Worm (Caenorhabditis elegans) whole organism, young adult: ENCODE data around the gene nsph-1.1.

Experiments used
- B0019.2 ChIP-seq: fragments of 200-800 bp; sonication (Bioruptor generic); conservative IDR thresholded peaks from 2 replicates; pipeline ENCODE4 v1.3.6; 2022; ENCODE audit warnings: missing genetic modification reagents, missing genetic modification characterization, missing compliant biosample characterization
- B0035.1 ChIP-seq: sonication (generic microtip); optimal IDR thresholded peaks from 2 replicates; lab custom pipeline; 2016; ENCODE audit warnings: missing genetic modification characterization, mild to moderate bottlenecking, missing compliant biosample characterization, missing genotype, missing genetic modification reagents
- F52B5.7 ChIP-seq: sonication (generic microtip); optimal IDR thresholded peaks from 2 replicates; lab custom pipeline; 2016; ENCODE audit warnings: mild to moderate bottlenecking, missing genetic modification characterization, missing compliant biosample characterization
- F57A8.1 ChIP-seq: fragments of 200-800 bp; sonication (Bioruptor generic); optimal IDR thresholded peaks from 2 replicates; lab custom pipeline; 2018; ENCODE audit warnings: mild to moderate bottlenecking, missing genetic modification characterization, moderate library complexity, missing compliant biosample characterization
- F57C9.4 ChIP-seq: sonication (generic microtip); optimal IDR thresholded peaks from 2 replicates; lab custom pipeline; 2017; ENCODE audit warnings: mild to moderate bottlenecking, missing genetic modification characterization, missing compliant biosample characterization
- Y79H2A.3 ChIP-seq: fragments of 200-800 bp; sonication (Bioruptor generic); conservative IDR thresholded peaks from 2 replicates; pipeline ENCODE4 v1.3.6; 2022; ENCODE audit warnings: missing genetic modification reagents, missing genetic modification characterization, missing compliant biosample characterization
- ZK185.1 ChIP-seq: sonication (generic microtip); optimal IDR thresholded peaks from 2 replicates; lab custom pipeline; 2016; ENCODE audit warnings: mild to moderate bottlenecking, missing genetic modification characterization, missing compliant biosample characterization; ENCODE audit not compliant: poor library complexity, severe bottlenecking
- akir-1 ChIP-seq: fragments of 200-800 bp; sonication (Bioruptor generic); optimal IDR thresholded peaks from 2 replicates; lab custom pipeline; 2018; ENCODE audit warnings: mild to moderate bottlenecking, missing genetic modification characterization, moderate library complexity, missing compliant biosample characterization
- ama-1 ChIP-seq, 3 experiments: fragments of 150-350 bp in 1 of 3; sonication (generic microtip) in 2 of 3; optimal IDR thresholded peaks; 2 replicates each; lab custom pipeline; 2014 to 2018; ENCODE audit warnings: missing biosample characterization in 2 of 3, missing genetic modification characterization in 2 of 3, missing genetic modification reagents in 2 of 3
- aptf-2 ChIP-seq: fragments of 200-800 bp; sonication (Bioruptor generic); conservative IDR thresholded peaks from 2 replicates; pipeline ENCODE4 v1.3.6; 2022; ENCODE audit warnings: missing genetic modification reagents, missing genetic modification characterization, missing compliant biosample characterization
- attf-3 ChIP-seq: fragments of 200-800 bp; sonication (Bioruptor generic); conservative IDR thresholded peaks from 2 replicates; pipeline ENCODE4 v1.3.6; 2022; ENCODE audit warnings: missing genetic modification reagents, missing genetic modification characterization, missing compliant biosample characterization
- attf-5 ChIP-seq: fragments of 200-800 bp; sonication (Bioruptor generic); optimal IDR thresholded peaks from 2 replicates; lab custom pipeline; 2018; ENCODE audit warnings: mild to moderate bottlenecking, missing genetic modification characterization, missing compliant biosample characterization
- cebp-1 ChIP-seq, 2 experiments: fragments of 200-800 bp in 1 of 2; sonication (Bioruptor generic) in 1 of 2; sonication (generic microtip) in 1 of 2; IDR thresholded peaks in 1 of 2; optimal IDR thresholded peaks in 1 of 2; 2 replicates each; pipeline versions ENCODE4 v1.3.6 to Lab custom; 2017 to 2022; ENCODE audit warnings: missing compliant biosample characterization in 2 of 2, missing genetic modification characterization in 2 of 2, mild to moderate bottlenecking in 1 of 2, missing genetic modification reagents in 1 of 2, moderate library complexity in 1 of 2
- cebp-2 ChIP-seq: fragments of 200-800 bp; sonication (Bioruptor generic); IDR thresholded peaks from 2 replicates; pipeline ENCODE4 v1.3.6; 2022; ENCODE audit warnings: missing genetic modification characterization, missing compliant biosample characterization
- ceh-27 ChIP-seq: fragments of 200-800 bp; sonication (Bioruptor generic); optimal IDR thresholded peaks from 2 replicates; lab custom pipeline; 2018; ENCODE audit warnings: mild to moderate bottlenecking, missing genetic modification characterization, moderate library complexity, missing compliant biosample characterization
- ceh-40 ChIP-seq: fragments of 200-800 bp; sonication (Bioruptor generic); IDR thresholded peaks from 2 replicates; pipeline ENCODE4 v1.3.6; 2022; ENCODE audit warnings: missing genetic modification characterization, missing compliant biosample characterization
- ceh-58 ChIP-seq: fragments of 200-800 bp; sonication (Bioruptor generic); IDR thresholded peaks from 2 replicates; pipeline ENCODE4 v1.3.6; 2022; ENCODE audit warnings: missing genetic modification characterization, missing compliant biosample characterization
- ceh-79 ChIP-seq: sonication (generic microtip); optimal IDR thresholded peaks from 2 replicates; lab custom pipeline; 2017; ENCODE audit warnings: mild to moderate bottlenecking, missing genetic modification characterization, missing compliant biosample characterization
- die-1 ChIP-seq: sonication (generic microtip); optimal IDR thresholded peaks from 2 replicates; lab custom pipeline; 2016; ENCODE audit warnings: missing genotype, mild to moderate bottlenecking, missing genetic modification characterization, missing compliant biosample characterization
- dpl-1 ChIP-seq: fragments of 150-350 bp; optimal IDR thresholded peaks from 2 replicates; lab custom pipeline; 2014; ENCODE audit warnings: missing biosample characterization, missing genetic modification reagents, missing genetic modification characterization
- efl-1 ChIP-seq: fragments of 150-350 bp; optimal IDR thresholded peaks from 2 replicates; lab custom pipeline; 2014; ENCODE audit warnings: missing biosample characterization, missing genetic modification reagents, missing genetic modification characterization
- hlh-12 ChIP-seq: sonication (generic microtip); optimal IDR thresholded peaks from 2 replicates; lab custom pipeline; 2016; ENCODE audit warnings: missing genetic modification characterization, missing compliant biosample characterization
- hlh-26 ChIP-seq: fragments of 200-800 bp; sonication (Bioruptor generic); conservative IDR thresholded peaks from 2 replicates; pipeline ENCODE4 v1.3.6; 2022; ENCODE audit warnings: missing genetic modification reagents, missing genetic modification characterization, missing compliant biosample characterization
- let-526 ChIP-seq: fragments of 200-800 bp; sonication (Bioruptor generic); IDR thresholded peaks from 2 replicates; pipeline ENCODE4 v1.3.6; 2022; ENCODE audit warnings: missing genetic modification reagents, missing genetic modification characterization, missing compliant biosample characterization
- lin-40 ChIP-seq: sonication (generic microtip); optimal IDR thresholded peaks from 2 replicates; lab custom pipeline; 2016; ENCODE audit warnings: missing genetic modification characterization, mild to moderate bottlenecking, missing compliant biosample characterization, missing genotype, missing genetic modification reagents
- lir-1 ChIP-seq: fragments of 200-800 bp; sonication (Bioruptor generic); conservative IDR thresholded peaks from 2 replicates; pipeline ENCODE4 v1.3.6; 2022; ENCODE audit warnings: missing genetic modification reagents, missing genetic modification characterization, missing compliant biosample characterization
- madf-3 ChIP-seq: fragments of 200-800 bp; sonication (Bioruptor generic); IDR thresholded peaks from 2 replicates; pipeline ENCODE4 v1.3.6; 2022; ENCODE audit warnings: missing genetic modification reagents, missing genetic modification characterization, missing compliant biosample characterization
- madf-6 ChIP-seq: fragments of 200-800 bp; sonication (Bioruptor generic); IDR thresholded peaks from 2 replicates; pipeline ENCODE4 v1.3.6; 2022; ENCODE audit warnings: missing genetic modification reagents, missing genetic modification characterization, missing compliant biosample characterization
- mcd-1 ChIP-seq: fragments of 200-800 bp; sonication (Bioruptor generic); IDR thresholded peaks from 2 replicates; pipeline ENCODE4 v1.3.6; 2022; ENCODE audit warnings: missing genetic modification reagents, missing genetic modification characterization, missing compliant biosample characterization
- mel-28 ChIP-seq: sonication (generic microtip); optimal IDR thresholded peaks from 2 replicates; lab custom pipeline; 2016; ENCODE audit warnings: borderline replicate concordance, mild to moderate bottlenecking, missing genetic modification characterization, missing compliant biosample characterization
- mes-4 ChIP-seq: sonication (generic microtip); optimal IDR thresholded peaks from 2 replicates; lab custom pipeline; 2016; ENCODE audit warnings: missing genotype, missing genetic modification characterization, missing compliant biosample characterization
- nfya-2 ChIP-seq: fragments of 200-800 bp; sonication (Bioruptor generic); IDR thresholded peaks from 2 replicates; pipeline ENCODE4 v1.3.6; 2022; ENCODE audit warnings: missing genetic modification reagents, missing genetic modification characterization, missing compliant biosample characterization
- nfyb-1 ChIP-seq: fragments of 200-800 bp; sonication (Bioruptor generic); IDR thresholded peaks from 2 replicates; pipeline ENCODE4 v1.3.6; 2022; ENCODE audit warnings: missing genetic modification reagents, missing genetic modification characterization, missing compliant biosample characterization
- nhr-179 ChIP-seq: sonication (generic microtip); optimal IDR thresholded peaks from 2 replicates; lab custom pipeline; 2016; ENCODE audit warnings: mild to moderate bottlenecking, missing genetic modification characterization, missing compliant biosample characterization
- nhr-27 ChIP-seq: fragments of 200-800 bp; sonication (Bioruptor generic); optimal IDR thresholded peaks from 2 replicates; lab custom pipeline; 2018; ENCODE audit warnings: mild to moderate bottlenecking, missing genetic modification characterization, moderate library complexity, missing compliant biosample characterization
- pbrm-1 ChIP-seq: fragments of 200-800 bp; sonication (Bioruptor generic); IDR thresholded peaks from 2 replicates; pipeline ENCODE4 v1.3.6; 2022; ENCODE audit warnings: missing genetic modification reagents, missing genetic modification characterization, missing compliant biosample characterization
- sdz-38 ChIP-seq: sonication (generic microtip); optimal IDR thresholded peaks from 2 replicates; lab custom pipeline; 2016; ENCODE audit warnings: missing genotype, missing genetic modification characterization, missing compliant biosample characterization
- sea-2 ChIP-seq: fragments of 200-800 bp; sonication (Bioruptor generic); IDR thresholded peaks from 2 replicates; pipeline ENCODE4 v1.3.6; 2022; ENCODE audit warnings: missing genetic modification characterization, missing compliant biosample characterization
- snpc-3.4 ChIP-seq: sonication (generic microtip); optimal IDR thresholded peaks from 2 replicates; lab custom pipeline; 2017; ENCODE audit warnings: missing genetic modification characterization, mild to moderate bottlenecking, missing compliant biosample characterization, antibody characterized with exemption, moderate library complexity, missing genotype, missing genetic modification reagents
- snpc-4 ChIP-seq, 5 experiments: fragments of 150-350 bp in 1 of 5; sonication (generic microtip) in 4 of 5; optimal IDR thresholded peaks; 2 replicates each; lab custom pipeline; 2014 to 2018; ENCODE audit warnings: missing genetic modification characterization in 5 of 5, missing biosample characterization in 3 of 5, antibody characterized with exemption in 2 of 5, mild to moderate bottlenecking in 2 of 5, missing compliant biosample characterization in 2 of 5, missing genotype in 2 of 5, moderate library complexity in 2 of 5, missing genetic modification reagents in 1 of 5
- somi-1 ChIP-seq: fragments of 200-800 bp; sonication (Bioruptor generic); optimal IDR thresholded peaks from 2 replicates; lab custom pipeline; 2018; ENCODE audit warnings: mild to moderate bottlenecking, missing genetic modification characterization, missing compliant biosample characterization
- zfh-2 ChIP-seq: fragments of 200-800 bp; sonication (Bioruptor generic); conservative IDR thresholded peaks from 2 replicates; pipeline ENCODE4 v1.3.6; 2022; ENCODE audit warnings: missing genetic modification reagents, missing genetic modification characterization, missing compliant biosample characterization
- ztf-25 ChIP-seq: fragments of 200-800 bp; sonication (Bioruptor generic); IDR thresholded peaks from 2 replicates; pipeline ENCODE4 v1.3.6; 2022; ENCODE audit warnings: missing genetic modification reagents, missing genetic modification characterization, missing compliant biosample characterization
- ztf-6 ChIP-seq: fragments of 200-800 bp; sonication (Bioruptor generic); IDR thresholded peaks from 2 replicates; pipeline ENCODE4 v1.3.6; 2022; ENCODE audit warnings: missing genetic modification reagents, missing genetic modification characterization, missing compliant biosample characterization

nsph-1.1 gene

DNA sequence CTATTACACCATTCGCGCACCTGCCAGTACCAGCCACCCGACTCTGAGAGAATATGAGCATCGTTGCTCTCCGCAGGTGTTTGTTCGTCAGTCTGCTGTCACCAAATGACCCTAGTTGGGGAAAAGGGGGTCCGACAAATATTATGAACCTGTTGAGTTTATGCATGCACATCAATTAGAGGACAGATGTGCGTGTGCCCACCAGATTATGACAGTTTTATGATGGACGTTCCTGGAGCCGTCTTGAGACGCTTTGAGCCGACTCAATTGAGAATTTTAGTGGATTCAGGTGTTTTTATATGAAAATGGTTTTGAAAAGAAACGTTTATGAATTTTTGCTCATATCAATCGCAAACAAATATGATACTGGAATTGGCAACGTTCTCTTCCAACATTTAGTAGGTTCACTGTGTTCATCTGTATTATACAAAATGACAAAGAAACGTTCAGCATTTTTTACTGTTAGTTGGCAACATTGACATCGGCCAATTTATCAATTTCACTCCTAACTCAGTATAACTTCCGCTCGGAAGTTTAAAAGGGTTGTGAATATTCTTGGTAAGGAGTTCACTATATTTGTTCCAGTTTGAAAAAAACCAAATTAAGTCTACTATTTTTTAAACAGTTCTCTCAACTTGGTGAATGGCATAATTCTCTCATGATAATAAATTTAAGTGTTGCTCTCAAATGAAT is 19.2 kb upstream of the nsph-1.1 start (continued):
- TF ChIP-seq attf-5 (GFP tag; lab: Kevin White, UChicago) (peak; percentile 70), ztf-25 (GFP tag; lab: Robert Waterston, UW) (peak; percentile 50; the same call in 1 of the 2 replicates), die-1 (tag; lab: Kevin White, UChicago) (peak; percentile 40), nhr-27 (peak; percentile 54), hlh-26 (GFP tag; lab: Robert Waterston, UW) (0 out of 2 replicates have a peak, but pooled peaks have one; percentile 18), madf-3 (GFP tag; lab: Robert Waterston, UW) (peak; percentile 66; the same call in 1 of the 2 replicates), aptf-2 (GFP tag; lab: Robert Waterston, UW) (peak; percentile 59; the same call in 1 of the 2 replicates), F57A8.1 (GFP tag; lab: Kevin White, UChicago) (no peak), sea-2 (GFP tag; lab: Robert Waterston, UW) (no peak), ceh-40 (GFP tag; lab: Robert Waterston, UW) (peak; percentile 55; the same call in 1 of the 2 replicates), efl-1 (peak; percentile 8), dpl-1 (peak; percentile 5), nfyb-1 (GFP tag; lab: Robert Waterston, UW) (peak; percentile 78), madf-6 (GFP tag; lab: Robert Waterston, UW) (peak; percentile 32; the same call in 1 of the 2 replicates), pbrm-1 (GFP tag; lab: Robert Waterston, UW) (peak; percentile 66; the same call in 1 of the 2 replicates), F52B5.7 (tag; lab: Kevin White, UChicago) (peak; percentile 85), somi-1 (GFP tag; lab: Kevin White, UChicago) (peak; percentile 82), sdz-38 (tag; lab: Kevin White, UChicago) (no peak), mel-28 (tag; lab: Kevin White, UChicago) (peak; percentile 12), nhr-179 (no peak), cebp-1 (GFP tag; IDR thresholded peaks at IDR 0.05; lab: Robert Waterston, UW) (peak; percentile 51; the same call in 1 of the 2 replicates), cebp-1 (tag; optimal IDR thresholded peaks at IDR 0.05; lab: Kevin White, UChicago) (peak; percentile 86), lir-1 (GFP tag; lab: Robert Waterston, UW) (peak; percentile 5; the same call in 1 of the 2 replicates)

DNA sequence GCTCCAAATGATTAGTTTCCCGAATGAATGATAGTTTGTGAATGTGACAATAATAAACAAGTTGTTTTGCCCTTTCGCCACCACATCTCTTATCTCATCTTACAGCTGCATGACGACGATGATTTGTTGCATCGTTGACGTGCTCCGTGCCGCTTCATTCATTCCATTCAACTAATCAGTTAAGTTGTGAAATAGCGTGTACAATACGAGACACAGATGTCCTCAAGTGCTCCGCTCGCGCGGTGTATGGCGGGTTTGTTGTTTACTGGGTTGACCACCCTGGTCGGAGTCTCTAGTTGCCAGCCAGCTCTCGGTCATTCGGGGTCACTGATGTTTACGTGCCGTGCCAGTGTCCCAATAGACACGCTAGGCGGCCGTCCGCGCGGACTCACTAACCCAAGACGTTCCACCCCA is 18.6 kb upstream of the nsph-1.1 start:
- TF ChIP-seq let-526 (GFP tag; lab: Robert Waterston, UW) (no peak), B0035.1 (tag; lab: Kevin White, UChicago) (no peak), hlh-12 (tag; lab: Kevin White, UChicago) (no peak), attf-3 (no peak), ztf-25 (GFP tag; lab: Robert Waterston, UW) (no peak), akir-1 (GFP tag; lab: Kevin White, UChicago) (no peak), snpc-4 (GFP tag; optimal IDR thresholded peaks at IDR 0.05; lab: Kevin White, UChicago) (no peak), snpc-4 (tag; optimal IDR thresholded peaks at IDR 0.05; lab: Kevin White, UChicago) (no peak), ceh-79 (tag; lab: Kevin White, UChicago) (no peak), B0019.2 (GFP tag; lab: Robert Waterston, UW) (no peak), ZK185.1 (tag; lab: Kevin White, UChicago) (peak; percentile 49), ztf-6 (GFP tag; lab: Robert Waterston, UW) (no peak), sdz-38 (tag; lab: Kevin White, UChicago) (no peak), nfyb-1 (GFP tag; lab: Robert Waterston, UW) (no peak), lin-40 (tag; lab: Kevin White, UChicago) (no peak), nfya-2 (GFP tag; lab: Robert Waterston, UW) (no peak), nhr-179 (no peak), cebp-1 (GFP tag; IDR thresholded peaks at IDR 0.05; lab: Robert Waterston, UW) (peak; percentile 50; the same call in 1 of the 2 replicates), cebp-1 (tag; optimal IDR thresholded peaks at IDR 0.05; lab: Kevin White, UChicago) (peak; percentile 27), ama-1 (optimal IDR thresholded peaks at IDR 0.05; lab: Kevin White, UChicago) (no peak), ama-1 (GFP tag; optimal IDR thresholded peaks at IDR 0.05; lab: Kevin White, UChicago) (peak in 1 of 2 experiments; percentile 22), snpc-3.4 (no peak), cebp-2 (no peak), ceh-58 (GFP tag; lab: Robert Waterston, UW) (no peak), F57C9.4 (tag; lab: Kevin White, UChicago) (no peak), ceh-27 (GFP tag; lab: Kevin White, UChicago) (no peak), mcd-1 (GFP tag; lab: Robert Waterston, UW) (no peak), zfh-2 (GFP tag; lab: Robert Waterston, UW) (peak; percentile 73), Y79H2A.3 (GFP tag; lab: Robert Waterston, UW) (no peak), mes-4 (tag; lab: Kevin White, UChicago) (no peak)
